Worm (Caenorhabditis elegans): ENCODE results near the gene srj-54.

srj-54 gene

DNA sequence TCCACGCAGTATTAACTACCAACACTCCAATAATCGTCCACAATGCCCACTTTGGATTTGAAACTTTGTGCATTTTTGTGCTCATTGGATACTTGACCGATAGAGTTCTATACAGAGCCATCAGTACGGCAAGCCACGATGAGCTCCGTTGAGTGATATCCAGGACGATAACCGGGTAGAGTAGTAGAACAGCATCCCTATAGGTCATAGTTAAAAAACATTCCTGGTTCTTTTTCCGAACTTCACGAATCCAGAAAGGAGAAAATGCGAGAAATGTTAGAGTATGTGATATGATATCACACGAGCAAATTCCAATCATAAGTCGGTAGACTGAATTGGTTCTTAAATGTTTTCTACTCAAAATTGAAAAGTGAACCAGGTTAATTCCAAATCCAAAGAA, 28.6 kb upstream of the srj-54 start:
- TF ChIP-seq fkh-4 (tag; optimal IDR thresholded peaks at IDR 0.05; ENCODE audit: borderline replicate concordance) (no peak), fkh-8 (tag; optimal IDR thresholded peaks at IDR 0.05) (no peak), ztf-4 (tag; optimal IDR thresholded peaks at IDR 0.05) (no peak), C16A3.4 (tag; optimal IDR thresholded peaks at IDR 0.05) (no peak)

DNA sequence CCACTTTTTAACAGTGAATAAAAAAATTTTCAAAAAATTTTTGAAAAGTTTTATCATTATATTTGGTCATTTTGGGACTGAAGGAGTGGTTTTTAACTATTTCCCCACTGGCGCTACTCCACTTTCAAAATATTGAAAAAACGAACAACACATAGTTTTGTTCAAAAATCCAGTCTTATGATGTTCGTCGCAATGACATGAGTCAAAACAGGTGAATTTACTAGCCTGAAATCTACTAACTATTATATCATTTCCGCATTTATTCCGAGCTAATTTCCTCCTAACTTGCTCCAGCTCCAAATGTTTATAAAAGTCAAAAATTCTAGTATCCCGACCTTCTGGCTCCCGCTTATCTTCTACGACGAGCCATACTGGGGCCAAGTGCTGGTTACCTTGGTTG, 24.8 kb upstream of the srj-54 start, which contains the start of gene sre-24:
Gene sre-24 (plus strand): TSS at position 301 of the 400 bp plus-strand sequence.
- TF ChIP-seq snpc-4 (tag; optimal IDR thresholded peaks at IDR 0.05) = no peak
- no peak for TF ChIP-seq nhr-90 (tag; optimal IDR thresholded peaks at IDR 0.05; ENCODE audit: poor library complexity)
- TF ChIP-seq unc-62 (GFP tag; optimal IDR thresholded peaks at IDR 0.05) = no peak
- no peak for TF ChIP-seq mep-1 (tag; optimal IDR thresholded peaks at IDR 0.05)
- TF ChIP-seq alr-1 (tag; optimal IDR thresholded peaks at IDR 0.05; ENCODE audit: borderline replicate concordance) = no peak
- TF ChIP-seq lin-39 (tag; optimal IDR thresholded peaks at IDR 0.05) = no peak
- TF ChIP-seq zip-4 (GFP tag; optimal IDR thresholded peaks at IDR 0.05) = no peak
- no peak for TF ChIP-seq aha-1 (tag; optimal IDR thresholded peaks at IDR 0.05)
- TF ChIP-seq nhr-11 (tag; optimal IDR thresholded peaks at IDR 0.05) = no peak
- TF ChIP-seq unc-130 (tag; optimal IDR thresholded peaks at IDR 0.05) = no peak
- TF ChIP-seq hlh-17 (GFP tag; optimal IDR thresholded peaks at IDR 0.05; ENCODE audit: borderline replicate concordance) = no peak
- no peak for TF ChIP-seq F16B12.6 (tag; optimal IDR thresholded peaks at IDR 0.05)

DNA sequence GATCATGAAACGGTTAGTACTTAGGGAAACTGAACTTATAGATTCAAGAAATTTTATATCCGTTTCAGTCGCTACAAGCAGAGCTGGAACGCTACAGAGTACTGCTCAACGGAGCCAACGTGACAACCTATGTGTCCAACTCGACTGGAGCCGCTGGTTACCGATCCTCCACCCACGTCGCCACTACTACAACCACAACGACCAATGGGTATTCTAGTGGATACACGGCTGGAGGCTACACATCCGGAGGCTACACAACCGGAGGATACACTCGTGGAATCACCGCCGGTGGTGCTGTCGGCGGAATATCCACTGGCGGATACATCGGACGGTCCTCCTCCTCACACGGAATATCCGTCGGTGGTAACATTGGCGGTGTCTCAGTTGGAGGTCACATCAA, 23.5 kb upstream of the srj-54 start:
- TF ChIP-seq blmp-1 (tag; optimal IDR thresholded peaks at IDR 0.05) (no peak), tbx-2 (tag; optimal IDR thresholded peaks at IDR 0.05) (no peak), skn-1 (tag; optimal IDR thresholded peaks at IDR 0.05) (no peak), nhr-85 (tag) (no peak), nhr-47 (tag; optimal IDR thresholded peaks at IDR 0.05) (no peak), C04F5.9 (tag; optimal IDR thresholded peaks at IDR 0.05) (no peak), fos-1 (tag; optimal IDR thresholded peaks at IDR 0.05) (no peak), elt-2 (tag; optimal IDR thresholded peaks at IDR 0.05) (no peak), rnt-1 (tag; optimal IDR thresholded peaks at IDR 0.05) (no peak), lsy-2 (tag; optimal IDR thresholded peaks at IDR 0.05) (no peak), jun-1 (tag; optimal IDR thresholded peaks at IDR 0.05) (no peak), zag-1 (tag; optimal IDR thresholded peaks at IDR 0.05) (no peak), nhr-11 (tag; optimal IDR thresholded peaks at IDR 0.05) (no peak), aha-1 (tag; optimal IDR thresholded peaks at IDR 0.05) (no peak), F16B12.6 (tag; optimal IDR thresholded peaks at IDR 0.05) (no peak), tlp-1 (tag; optimal IDR thresholded peaks at IDR 0.05) (no peak), fkh-4 (tag; optimal IDR thresholded peaks at IDR 0.05; ENCODE audit: borderline replicate concordance) (no peak)

DNA sequence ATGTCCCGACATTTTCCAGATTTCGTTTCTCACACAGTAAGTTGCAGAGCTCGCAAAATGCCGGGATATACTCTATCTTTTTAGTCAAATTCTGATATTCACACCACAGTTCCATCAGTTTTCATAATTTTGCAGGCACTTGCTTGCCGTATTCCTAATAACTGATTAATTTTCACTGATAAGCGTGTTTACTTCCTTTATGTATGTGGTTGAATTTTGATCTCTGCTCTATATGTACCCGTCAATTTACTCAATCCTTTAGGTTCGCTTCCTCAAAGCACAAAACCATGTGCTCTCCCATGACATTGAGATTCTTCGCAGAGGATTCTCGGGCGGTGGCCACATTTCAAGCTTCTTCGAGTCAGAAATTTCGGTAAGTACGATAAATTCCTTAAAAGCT, 21.9 kb upstream of the srj-54 start:
- TF ChIP-seq sup-37 (GFP tag; optimal IDR thresholded peaks at IDR 0.05) = no peak
- TF ChIP-seq fkh-4 (tag; optimal IDR thresholded peaks at IDR 0.05; ENCODE audit: borderline replicate concordance) = no peak
- TF ChIP-seq mdl-1 (tag; optimal IDR thresholded peaks at IDR 0.05) = no peak
- TF ChIP-seq ceh-82 (tag; optimal IDR thresholded peaks at IDR 0.05) = no peak
- TF ChIP-seq elt-2 (tag; optimal IDR thresholded peaks at IDR 0.05) = no peak
- no peak for TF ChIP-seq egl-27 (tag; optimal IDR thresholded peaks at IDR 0.05)
- TF ChIP-seq irx-1 (tag; optimal IDR thresholded peaks at IDR 0.05) = no peak
- no peak for TF ChIP-seq ceh-8 (GFP tag; optimal IDR thresholded peaks at IDR 0.05)
- no peak for TF ChIP-seq nhr-12 (tag; optimal IDR thresholded peaks at IDR 0.05)
- TF ChIP-seq unc-86 (tag; optimal IDR thresholded peaks at IDR 0.05) = no peak
- no peak for TF ChIP-seq ces-1 (GFP tag; optimal IDR thresholded peaks at IDR 0.05)
- TF ChIP-seq zip-4 (GFP tag; optimal IDR thresholded peaks at IDR 0.05) = no peak
- no peak for TF ChIP-seq xbp-1 (tag; optimal IDR thresholded peaks at IDR 0.05)
- TF ChIP-seq tlp-1 (tag; optimal IDR thresholded peaks at IDR 0.05) = no peak
